Fruit fly (Drosophila melanogaster): ENCODE measurements around the gene nero.

The nero gene

dm6 chr3R:31743279-31743678 lies 4.1 kb downstream of the nero start, which contains the start of gene Tbca (continued):
- TF ChIP-seq nmo (GFP tag; optimal IDR thresholded peaks at IDR 0.05) (peak; percentile 4), gfzf (GFP tag; optimal IDR thresholded peaks at IDR 0.05) (peak; percentile 37), CG10147 (GFP tag; optimal IDR thresholded peaks at IDR 0.05) (no peak), Scr (GFP tag; IDR thresholded peaks at IDR 0.05; ENCODE audit: partially characterized antibody) (peak; percentile 58), grau (tag; optimal IDR thresholded peaks at IDR 0.05) (no peak), CG14441 (GFP tag; IDR thresholded peaks at IDR 0.05) (no peak), CG4617 (GFP tag; optimal IDR thresholded peaks at IDR 0.05; ENCODE audit: borderline replicate concordance) (peak; percentile 1), Usf (GFP tag; optimal IDR thresholded peaks at IDR 0.05) (no peak), CG3995 (GFP tag; optimal IDR thresholded peaks at IDR 0.05) (peak; percentile 30), CG10274 (GFP tag; optimal IDR thresholded peaks at IDR 0.05) (no peak), CG9817 (tag; optimal IDR thresholded peaks at IDR 0.05) (no peak), CG12659 (GFP tag; optimal IDR thresholded peaks at IDR 0.05) (no peak), CG13287 (GFP tag; IDR thresholded peaks at IDR 0.05; ENCODE audit: partially characterized antibody) (peak; percentile 72), Bgb (GFP tag; IDR thresholded peaks at IDR 0.05; ENCODE audit: partially characterized antibody) (peak; percentile 61), Med (GFP tag) (peak; percentile 41), eve (GFP tag; optimal IDR thresholded peaks at IDR 0.05) (no peak), chinmo (GFP tag; IDR thresholded peaks at IDR 0.05; ENCODE audit: partially characterized antibody) (peak; percentile 78; the same call in 1 of the 4 replicates), Dp (GFP tag; optimal IDR thresholded peaks at IDR 0.05) (peak; percentile 98), amos (GFP tag; IDR thresholded peaks at IDR 0.05; ENCODE audit: partially characterized antibody) (peak; percentile 79), unc-4 (GFP tag; IDR thresholded peaks at IDR 0.05; ENCODE audit: partially characterized antibody) (peak; percentile 24; the same call in 1 of the 2 replicates), Mrtf (GFP tag; IDR thresholded peaks at IDR 0.05) (no peak), CG6791 (GFP tag; IDR thresholded peaks at IDR 0.05; ENCODE audit: partially characterized antibody) (peak; percentile 35; the same call in 1 of the 3 replicates), gro (GFP tag; optimal IDR thresholded peaks at IDR 0.05) (no peak), Drgx (GFP tag; IDR thresholded peaks at IDR 0.05) (no peak), CG12942 (GFP tag; optimal IDR thresholded peaks at IDR 0.05) (no peak), Sin3A (optimal IDR thresholded peaks at IDR 0.05) (peak; percentile 8), CG6683 (GFP tag; optimal IDR thresholded peaks at IDR 0.05) (no peak), CG17359 (tag; optimal IDR thresholded peaks at IDR 0.05) (no peak), CG17328 (GFP tag; IDR thresholded peaks at IDR 0.05) (0 out of 2 replicates have a peak, but pooled peaks have one; percentile 16), CG10267 (tag; optimal IDR thresholded peaks at IDR 0.05) (peak; percentile 43), Ets97D (GFP tag; optimal IDR thresholded peaks at IDR 0.05) (peak; percentile 44), tio (GFP tag; optimal IDR thresholded peaks at IDR 0.05) (no peak), MBD-R2 (GFP tag; IDR thresholded peaks at IDR 0.05) (peak; percentile 64; the same call in 1 of the 2 replicates), Dll (GFP tag; IDR thresholded peaks at IDR 0.05; ENCODE audit: partially characterized antibody) (peak; percentile 63; the same call in 3 of the 4 replicates), CG2116 (GFP tag; optimal IDR thresholded peaks at IDR 0.05) (peak; percentile 45), Six4 (GFP tag; optimal IDR thresholded peaks at IDR 0.05) (no peak), Hr3 (GFP tag; optimal IDR thresholded peaks at IDR 0.05) (no peak), CG4854 (GFP tag; optimal IDR thresholded peaks at IDR 0.05) (peak; percentile 87), slou (GFP tag; optimal IDR thresholded peaks at IDR 0.05) (no peak), CG10209 (GFP tag; optimal IDR thresholded peaks at IDR 0.05) (no peak), CG2875 (GFP tag; optimal IDR thresholded peaks at IDR 0.05) (no peak), sima (GFP tag; optimal IDR thresholded peaks at IDR 0.05) (no peak), bbx (GFP tag; IDR thresholded peaks at IDR 0.05; ENCODE audit: partially characterized antibody) (peak; percentile 69), CG11247 (GFP tag; IDR thresholded peaks at IDR 0.05) (no peak), CG4360 (GFP tag; IDR thresholded peaks at IDR 0.05) (peak; percentile 70), CG7928 (GFP tag; optimal IDR thresholded peaks at IDR 0.05) (peak; percentile 84), Ssrp (tag; optimal IDR thresholded peaks at IDR 0.05) (no peak), H15 (GFP tag; IDR thresholded peaks at IDR 0.05) (no peak), CG32772 (GFP tag; IDR thresholded peaks at IDR 0.05) (peak; percentile 70; the same call in 1 of the 2 replicates), ems (GFP tag; optimal IDR thresholded peaks at IDR 0.05) (no peak)
